Worm (Caenorhabditis elegans) whole organism, early embryonic: ENCODE measurements around the gene C17C3.24.
A peak's percentile ranks its signal among the peaks of the same experiment; 100 is the strongest.
"Not testable (repeated sequence)": the region's sequence is repeated elsewhere in the genome, so short reads cannot be mapped to it uniquely, and the experiment has no call there.

Experiments
- B0310.2 ChIP-seq: sonication (generic microtip); optimal IDR thresholded peaks from 2 replicates; lab custom pipeline; 2016; ENCODE audit warnings: mild to moderate bottlenecking, missing genetic modification characterization, missing compliant biosample characterization
- F13C5.2 ChIP-seq: sonication (generic microtip); optimal IDR thresholded peaks from 2 replicates; lab custom pipeline; 2017; ENCODE audit warnings: mild to moderate bottlenecking, missing genetic modification characterization, inconsistent platforms, missing compliant biosample characterization
- aly-1 ChIP-seq: sonication (generic microtip); optimal IDR thresholded peaks from 2 replicates; lab custom pipeline; 2016; ENCODE audit warnings: missing genetic modification characterization, missing compliant biosample characterization
- ama-1 ChIP-seq: fragments of 150-350 bp; optimal IDR thresholded peaks from 2 replicates; lab custom pipeline; 2014
- ceh-13 ChIP-seq: fragments of 200-800 bp; sonication (Bioruptor generic); optimal IDR thresholded peaks from 2 replicates; lab custom pipeline; 2018; ENCODE audit warnings: mild to moderate bottlenecking, missing genetic modification characterization, missing compliant biosample characterization
- ceh-36 ChIP-seq: sonication (generic microtip); optimal IDR thresholded peaks from 2 replicates; lab custom pipeline; 2016; ENCODE audit warnings: missing genetic modification characterization, inconsistent platforms, missing compliant biosample characterization
- ets-7 ChIP-seq: sonication (generic microtip); optimal IDR thresholded peaks from 2 replicates; lab custom pipeline; 2016; ENCODE audit warnings: missing genotype, missing genetic modification characterization, missing compliant biosample characterization
- flt-1 ChIP-seq: fragments of 200-800 bp; sonication (Bioruptor generic); IDR thresholded peaks from 2 replicates; pipeline ENCODE4 v1.3.6; 2022; ENCODE audit warnings: missing genetic modification characterization, missing compliant biosample characterization
- hmbx-1 ChIP-seq: sonication (generic microtip); optimal IDR thresholded peaks from 2 replicates; lab custom pipeline; 2016; ENCODE audit warnings: mild to moderate bottlenecking, missing genetic modification characterization, missing compliant biosample characterization
- hmg-4 ChIP-seq: fragments of 200-800 bp; sonication (Bioruptor generic); optimal IDR thresholded peaks from 2 replicates; lab custom pipeline; 2018; ENCODE audit warnings: mild to moderate bottlenecking, missing genetic modification characterization, missing compliant biosample characterization
- hnd-1 ChIP-seq: sonication (generic microtip); optimal IDR thresholded peaks from 2 replicates; lab custom pipeline; 2016; ENCODE audit warnings: missing genetic modification characterization, missing compliant biosample characterization
- pes-1 ChIP-seq: fragments of 200-800 bp; sonication (Bioruptor generic); IDR thresholded peaks from 2 replicates; pipeline ENCODE4 v1.3.6; 2022; ENCODE audit warnings: missing genetic modification reagents, missing genetic modification characterization, missing compliant biosample characterization
- scrt-1 ChIP-seq: fragments of 200-800 bp; sonication (Bioruptor generic); IDR thresholded peaks from 2 replicates; pipeline ENCODE4 v1.3.6; 2022; ENCODE audit warnings: missing genetic modification characterization, missing compliant biosample characterization
- sea-1 ChIP-seq: fragments of 200-800 bp; sonication (Bioruptor generic); conservative IDR thresholded peaks from 2 replicates; pipeline ENCODE4 v1.3.6; 2022; ENCODE audit warnings: missing genetic modification characterization, missing compliant biosample characterization
- tbx-11 ChIP-seq: fragments of 200-800 bp; sonication (Bioruptor generic); IDR thresholded peaks from 2 replicates; pipeline ENCODE4 v1.3.6; 2022; ENCODE audit warnings: missing genetic modification characterization, missing compliant biosample characterization
- tbx-37 ChIP-seq: fragments of 200-800 bp; sonication (Bioruptor generic); conservative IDR thresholded peaks from 2 replicates; pipeline ENCODE4 v1.3.6; 2022; ENCODE audit warnings: missing genetic modification reagents, missing genetic modification characterization, missing compliant biosample characterization
- tra-4 ChIP-seq: sonication (generic microtip); optimal IDR thresholded peaks from 2 replicates; lab custom pipeline; 2017; ENCODE audit warnings: missing genetic modification characterization, missing compliant biosample characterization

C17C3.24 gene

DNA sequence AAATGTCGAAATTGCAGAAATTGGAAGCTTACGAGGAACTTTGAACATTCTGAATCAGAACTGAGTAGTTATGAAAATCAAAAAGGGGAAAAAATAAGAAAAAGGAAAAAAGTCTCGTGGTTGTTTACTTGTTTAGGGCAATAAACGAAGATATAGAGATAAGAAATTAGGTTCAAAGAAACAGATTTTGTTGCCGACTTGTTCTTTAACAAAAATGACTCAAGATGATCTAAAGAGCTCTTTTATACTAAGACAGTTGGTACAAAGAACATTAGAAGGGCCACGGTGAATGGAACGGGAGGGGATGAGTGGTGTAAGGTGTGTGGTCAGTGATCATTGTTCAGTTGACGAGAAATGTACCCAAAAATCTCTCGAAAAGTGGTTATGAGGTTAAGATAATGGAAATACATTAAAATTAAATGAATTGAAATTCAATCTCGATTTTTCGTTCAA, 5.9 kb upstream of the C17C3.24 start, which contains the start of gene acdh-2:
Gene acdh-2, minus strand, starts transcription at position 51 of the 453 bp plus-strand sequence.
- TF ChIP-seq hnd-1 (tag; lab: Kevin White, UChicago): no peak
- TF ChIP-seq tra-4 (tag; lab: Kevin White, UChicago): no peak
- TF ChIP-seq flt-1: no peak
- TF ChIP-seq ceh-36: no peak
- TF ChIP-seq ceh-13 (GFP tag; lab: Kevin White, UChicago): no peak
- TF ChIP-seq sea-1: no peak
- no peak for TF ChIP-seq ama-1
- TF ChIP-seq B0310.2 (tag; lab: Kevin White, UChicago): no peak
- TF ChIP-seq hmg-4 (GFP tag; lab: Kevin White, UChicago): no peak
- TF ChIP-seq ets-7 (tag; lab: Kevin White, UChicago): no peak
- no peak for TF ChIP-seq hmbx-1 (tag; lab: Kevin White, UChicago)
- TF ChIP-seq aly-1 (tag; lab: Kevin White, UChicago): no peak
- TF ChIP-seq scrt-1 (GFP tag; lab: Robert Waterston, UW): no peak
- no peak for TF ChIP-seq pes-1 (GFP tag; lab: Robert Waterston, UW)
- TF ChIP-seq tbx-11: no peak
- TF ChIP-seq F13C5.2 (tag; lab: Kevin White, UChicago): no peak

DNA sequence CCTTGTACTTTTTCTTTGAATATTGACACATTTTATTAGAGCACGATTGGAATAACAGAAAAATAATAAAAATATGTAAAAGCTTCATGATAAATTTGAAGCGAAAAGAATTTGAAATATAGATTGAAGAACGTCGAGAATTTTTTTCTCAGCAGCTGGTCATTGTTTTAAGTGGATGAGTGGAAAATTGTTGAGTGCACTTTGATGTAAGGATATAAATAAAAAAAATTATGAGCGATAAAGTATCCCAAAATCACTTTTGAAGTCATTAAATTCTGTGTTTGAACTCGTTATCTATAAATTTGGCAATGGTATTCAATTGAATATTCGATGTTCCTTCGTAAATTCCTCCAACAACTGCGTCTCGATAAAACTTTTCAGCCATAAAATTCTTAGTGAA, 3.2 kb upstream of the C17C3.24 start, which contains the start of gene ins-13:
Gene ins-13, minus strand, starts transcription at position 101 of the 400 bp plus-strand sequence.
- TF ChIP-seq B0310.2 (tag; lab: Kevin White, UChicago): no peak
- TF ChIP-seq hmbx-1 (tag; lab: Kevin White, UChicago): no peak
- no peak for TF ChIP-seq tra-4 (tag; lab: Kevin White, UChicago)
- no peak for TF ChIP-seq tbx-11
- TF ChIP-seq hnd-1 (tag; lab: Kevin White, UChicago): no peak
- no peak for TF ChIP-seq ets-7 (tag; lab: Kevin White, UChicago)
- TF ChIP-seq ama-1: no peak
- TF ChIP-seq aly-1 (tag; lab: Kevin White, UChicago): no peak
- no peak for TF ChIP-seq tbx-37

DNA sequence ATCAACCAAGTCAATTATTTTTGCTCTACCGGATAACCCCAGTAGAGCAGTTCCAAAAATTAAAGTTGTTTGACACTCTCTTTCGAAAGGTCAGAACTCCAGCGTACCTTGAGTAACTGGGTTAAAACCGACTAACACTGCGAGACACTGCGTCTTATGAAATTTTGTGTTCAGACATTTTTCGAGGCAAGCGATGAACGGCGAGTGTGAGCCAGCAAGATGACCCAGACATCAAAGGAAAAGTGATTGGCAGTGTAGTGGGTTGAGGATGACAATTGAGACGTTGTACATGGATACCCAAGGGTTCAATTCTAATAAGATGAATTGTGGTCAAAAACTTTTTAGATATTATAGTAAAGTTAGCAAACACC, 2.5 kb upstream of the C17C3.24 start:
- TF ChIP-seq pes-1 (GFP tag; lab: Robert Waterston, UW) (no peak), ets-7 (tag; lab: Kevin White, UChicago) (no peak), hnd-1 (tag; lab: Kevin White, UChicago) (no peak), hmbx-1 (tag; lab: Kevin White, UChicago) (no peak), flt-1 (no peak), ama-1 (no peak), ceh-13 (GFP tag; lab: Kevin White, UChicago) (no peak)

DNA sequence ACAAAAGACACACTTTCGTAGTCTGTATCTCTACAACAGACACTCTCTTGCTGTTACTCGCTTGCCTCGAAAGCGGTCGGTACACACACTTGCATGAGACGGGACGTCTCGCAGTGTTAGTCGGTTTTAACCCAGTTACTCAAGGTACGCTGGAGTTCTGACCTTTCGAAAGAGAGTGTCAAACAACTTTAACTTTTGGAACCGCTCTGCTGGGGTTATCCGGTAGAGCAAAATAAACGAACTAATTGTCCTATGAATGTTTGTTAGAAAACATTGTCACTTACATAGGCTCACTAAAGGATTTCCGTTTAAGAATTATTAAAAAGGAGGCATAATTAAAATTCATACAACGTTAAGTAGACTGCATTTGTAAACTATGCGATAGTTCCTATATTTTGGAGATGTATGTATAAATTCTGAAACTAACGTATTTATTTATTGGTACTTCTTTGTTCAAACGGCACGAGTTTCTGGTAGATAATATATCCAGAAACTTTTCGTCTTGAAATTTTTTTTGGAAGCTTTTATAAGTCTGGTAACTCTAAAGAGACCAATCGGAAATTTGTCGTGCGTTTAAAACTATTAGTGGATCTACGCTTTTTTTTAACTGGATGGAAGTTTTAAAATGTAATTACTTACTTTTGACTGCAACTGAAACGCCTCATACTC, 2.0 kb upstream of the C17C3.24 start:
- TF ChIP-seq ama-1 (peak; percentile 100), hmbx-1 (tag; lab: Kevin White, UChicago) (peak; percentile 83), tbx-37 (peak; percentile 59), pes-1 (GFP tag; lab: Robert Waterston, UW) (peak; percentile 78), B0310.2 (tag; lab: Kevin White, UChicago) (peak; percentile 91), F13C5.2 (tag; lab: Kevin White, UChicago) (peak; percentile 95), aly-1 (tag; lab: Kevin White, UChicago) (no peak), scrt-1 (GFP tag; lab: Robert Waterston, UW) (peak; percentile 78), ets-7 (tag; lab: Kevin White, UChicago) (peak; percentile 77), hnd-1 (tag; lab: Kevin White, UChicago) (peak; percentile 59), flt-1 (peak; percentile 60; the same call in 1 of the 2 replicates), hmg-4 (GFP tag; lab: Kevin White, UChicago) (peak; percentile 90), tbx-11 (peak; percentile 85), ceh-13 (GFP tag; lab: Kevin White, UChicago) (peak; percentile 30), ceh-36 (peak; percentile 85), sea-1 (peak; percentile 90), tra-4 (tag; lab: Kevin White, UChicago) (peak; percentile 88)

DNA sequence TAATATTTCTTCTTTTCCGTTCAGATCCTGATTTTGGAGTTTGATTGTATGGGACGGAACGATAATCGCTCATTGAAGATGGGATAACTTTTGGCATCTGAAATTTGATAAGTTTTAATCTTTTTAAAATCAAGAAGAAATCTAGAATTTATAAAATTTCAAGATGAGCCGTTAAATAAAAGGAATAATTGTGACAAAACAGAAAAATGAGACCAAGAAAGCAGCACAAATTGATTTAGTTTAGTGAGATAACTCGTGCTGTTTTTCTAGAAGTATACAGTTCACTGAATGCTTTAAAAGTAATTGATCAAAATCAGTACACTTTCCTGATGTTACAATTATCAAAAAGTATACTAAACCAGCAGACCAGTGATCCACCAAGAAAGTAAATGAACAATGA, 1.5 kb downstream of the C17C3.24 start, which contains the start of gene hlh-27:
Gene hlh-27, minus strand, starts transcription at position 101 of the 400 bp plus-strand sequence.
- not testable (repeated sequence) for TF ChIP-seq hmg-4 (GFP tag; lab: Kevin White, UChicago); ets-7 (tag; lab: Kevin White, UChicago); tbx-37

DNA sequence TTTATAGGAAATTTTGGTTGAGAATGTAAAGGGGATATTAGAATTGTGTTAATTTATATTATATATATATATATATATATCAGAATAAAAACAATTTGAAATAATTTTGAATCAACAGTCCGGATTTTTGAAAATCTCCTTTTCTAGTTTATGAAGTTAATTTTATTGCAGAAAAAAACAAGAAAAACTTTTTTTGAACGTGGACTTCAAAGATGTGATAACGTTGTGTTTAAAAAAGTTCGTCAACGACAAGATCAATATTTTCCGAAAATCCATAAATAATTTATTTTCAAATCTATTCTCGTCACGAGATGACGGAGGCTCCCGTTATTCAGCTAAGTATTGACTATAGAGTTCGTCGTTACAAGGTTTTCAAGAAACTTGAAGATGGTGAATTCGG, 4.1 kb downstream of the C17C3.24 start, which contains the start of gene C17C3.11:
Gene C17C3.11, plus strand, starts transcription at position 301 of the 400 bp plus-strand sequence.
- TF ChIP-seq ceh-36 (no peak), flt-1 (no peak), scrt-1 (GFP tag; lab: Robert Waterston, UW) (no peak)

DNA sequence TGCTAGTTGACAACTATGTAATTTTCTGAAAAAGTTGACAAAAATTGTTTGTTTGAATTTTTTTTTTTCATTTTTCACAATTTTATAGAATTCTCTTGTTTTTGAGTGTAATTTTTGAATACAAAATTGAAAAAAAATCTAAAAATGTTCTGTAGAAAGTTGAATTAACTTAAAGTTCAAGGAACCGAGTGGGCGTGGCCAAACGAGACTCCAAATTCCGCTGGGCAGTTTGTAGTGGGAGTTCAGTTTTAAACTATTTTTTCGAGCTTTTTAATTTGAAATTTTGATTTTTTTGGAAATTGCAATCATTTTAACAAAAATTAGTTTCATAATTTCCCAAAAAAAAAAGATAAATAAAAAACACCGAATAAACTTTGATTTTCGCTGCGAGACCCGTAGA, 4.5 kb downstream of the C17C3.24 start:
- TF ChIP-seq flt-1 (no peak), sea-1 (no peak), ceh-36 (no peak), tbx-37 (no peak), tra-4 (tag; lab: Kevin White, UChicago) (no peak), pes-1 (GFP tag; lab: Robert Waterston, UW) (no peak), B0310.2 (tag; lab: Kevin White, UChicago) (no peak), scrt-1 (GFP tag; lab: Robert Waterston, UW) (no peak), ets-7 (tag; lab: Kevin White, UChicago) (no peak), hmg-4 (GFP tag; lab: Kevin White, UChicago) (no peak), F13C5.2 (tag; lab: Kevin White, UChicago) (no peak), tbx-11 (no peak), aly-1 (tag; lab: Kevin White, UChicago) (no peak), hmbx-1 (tag; lab: Kevin White, UChicago) (no peak), ceh-13 (GFP tag; lab: Kevin White, UChicago) (no peak), hnd-1 (tag; lab: Kevin White, UChicago) (no peak)
